Fruit fly (Drosophila melanogaster): ENCODE measurements around the gene CG2694.

CG2694 gene

dm6 chrX:2686930-2687329 lies 26.9 kb upstream of the CG2694 start:
- TF ChIP-seq CG8159 (tag; optimal IDR thresholded peaks at IDR 0.05): peak; percentile 11
- TF ChIP-seq CG32121 (GFP tag; IDR thresholded peaks at IDR 0.05): no peak

dm6 chrX:2690376-2690775 lies 23.5 kb upstream of the CG2694 start:
- TF ChIP-seq Pif1B (GFP tag; optimal IDR thresholded peaks at IDR 0.05) (no peak), CG12605 (GFP tag; IDR thresholded peaks at IDR 0.05) (no peak), CG10348 (GFP tag; IDR thresholded peaks at IDR 0.05) (no peak), CG8159 (tag; optimal IDR thresholded peaks at IDR 0.05) (no peak), CG8301 (tag; optimal IDR thresholded peaks at IDR 0.05) (no peak), rn (GFP tag; IDR thresholded peaks at IDR 0.05) (no peak), CG17806 (tag; optimal IDR thresholded peaks at IDR 0.05) (no peak), fd96Ca (GFP tag; IDR thresholded peaks at IDR 0.05) (no peak), EcR (GFP tag; optimal IDR thresholded peaks at IDR 0.05) (no peak), D1 (tag; optimal IDR thresholded peaks at IDR 0.05) (no peak), Snoo (tag; optimal IDR thresholded peaks at IDR 0.05) (no peak), gl (tag; optimal IDR thresholded peaks at IDR 0.05) (no peak), CG9948 (tag; optimal IDR thresholded peaks at IDR 0.05) (no peak), Ets98B (GFP tag; IDR thresholded peaks at IDR 0.05) (no peak)

- TF ChIP-seq CG8301 (tag; optimal IDR thresholded peaks at IDR 0.05): no peak
- no peak for TF ChIP-seq CG32121 (GFP tag; IDR thresholded peaks at IDR 0.05)
- TF ChIP-seq CG4496 (GFP tag; IDR thresholded peaks at IDR 0.05): no peak
- TF ChIP-seq D1 (tag; optimal IDR thresholded peaks at IDR 0.05): no peak
- TF ChIP-seq fd96Ca (GFP tag; IDR thresholded peaks at IDR 0.05): no peak
Measured at dm6 chrX:2693786-2694185, 20.1 kb upstream of the CG2694 start, which contains the start of gene dyw. dyw (minus strand) TSS chrX:2693886.

- no peak for TF ChIP-seq CG17806 (tag; optimal IDR thresholded peaks at IDR 0.05)
- TF ChIP-seq CG8301 (tag; optimal IDR thresholded peaks at IDR 0.05): no peak
- TF ChIP-seq Pif1A (GFP tag; optimal IDR thresholded peaks at IDR 0.05): no peak
- TF ChIP-seq CG8159 (tag; optimal IDR thresholded peaks at IDR 0.05): no peak
- no peak for TF ChIP-seq CG14655 (GFP tag; optimal IDR thresholded peaks at IDR 0.05)
- TF ChIP-seq Pif1B (GFP tag; optimal IDR thresholded peaks at IDR 0.05): no peak
- TF ChIP-seq rn (GFP tag; IDR thresholded peaks at IDR 0.05): no peak
- no peak for TF ChIP-seq CG9948 (tag; optimal IDR thresholded peaks at IDR 0.05)
- TF ChIP-seq CG12605 (GFP tag; IDR thresholded peaks at IDR 0.05): no peak
- TF ChIP-seq CG32121 (GFP tag; IDR thresholded peaks at IDR 0.05): no peak
- TF ChIP-seq CG13204 (GFP tag; optimal IDR thresholded peaks at IDR 0.05): no peak
- no peak for TF ChIP-seq Ets98B (GFP tag; IDR thresholded peaks at IDR 0.05)
- no peak for TF ChIP-seq D1 (tag; optimal IDR thresholded peaks at IDR 0.05)
- no peak for TF ChIP-seq fd96Ca (GFP tag; IDR thresholded peaks at IDR 0.05)
- TF ChIP-seq CG4496 (GFP tag; IDR thresholded peaks at IDR 0.05): no peak
Measured at dm6 chrX:2698064-2698894, 15.6 kb upstream of the CG2694 start, which contains the start of the genes Spg7 and Lint-O. Spg7 (minus strand) TSS chrX:2698211. Lint-O (plus strand) TSS chrX:2698701.

dm6 chrX:2703693-2704092 lies 10.2 kb upstream of the CG2694 start, which contains the start of gene Ugalt:
Ugalt (minus strand) TSS chrX:2703852.
- TF ChIP-seq CG9948 (tag; optimal IDR thresholded peaks at IDR 0.05) (peak; percentile 100), CG12605 (GFP tag; IDR thresholded peaks at IDR 0.05) (peak; percentile 100), Snoo (tag; optimal IDR thresholded peaks at IDR 0.05) (peak; percentile 100), CG8159 (tag; optimal IDR thresholded peaks at IDR 0.05) (peak; percentile 100), CG15710 (tag; optimal IDR thresholded peaks at IDR 0.05) (peak; percentile 100), CG17806 (tag; optimal IDR thresholded peaks at IDR 0.05) (peak; percentile 100), gl (tag; optimal IDR thresholded peaks at IDR 0.05) (peak; percentile 100), D1 (tag; optimal IDR thresholded peaks at IDR 0.05) (peak; percentile 100), fd96Ca (GFP tag; IDR thresholded peaks at IDR 0.05) (peak; percentile 100), EcR (GFP tag; optimal IDR thresholded peaks at IDR 0.05) (peak; percentile 83), Ets98B (GFP tag; IDR thresholded peaks at IDR 0.05) (peak; percentile 100), CG14655 (GFP tag; optimal IDR thresholded peaks at IDR 0.05) (peak; percentile 100), Pif1B (GFP tag; optimal IDR thresholded peaks at IDR 0.05) (peak; percentile 100), CG34367 (tag; optimal IDR thresholded peaks at IDR 0.05) (peak; percentile 100), CG8301 (tag; optimal IDR thresholded peaks at IDR 0.05) (peak; percentile 100), Pif1A (GFP tag; optimal IDR thresholded peaks at IDR 0.05) (peak; percentile 100), CG4496 (GFP tag; IDR thresholded peaks at IDR 0.05) (peak; percentile 100), CG13204 (GFP tag; optimal IDR thresholded peaks at IDR 0.05) (peak; percentile 100), CG10348 (GFP tag; IDR thresholded peaks at IDR 0.05) (peak; percentile 100), rn (GFP tag; IDR thresholded peaks at IDR 0.05) (peak; percentile 100), CG32121 (GFP tag; IDR thresholded peaks at IDR 0.05) (peak; percentile 100)

- TF ChIP-seq D1 (tag; optimal IDR thresholded peaks at IDR 0.05) (no peak), CG8301 (tag; optimal IDR thresholded peaks at IDR 0.05) (no peak), Pif1A (GFP tag; optimal IDR thresholded peaks at IDR 0.05) (no peak), Snoo (tag; optimal IDR thresholded peaks at IDR 0.05) (no peak), CG32121 (GFP tag; IDR thresholded peaks at IDR 0.05) (no peak), CG34367 (tag; optimal IDR thresholded peaks at IDR 0.05) (no peak), CG17806 (tag; optimal IDR thresholded peaks at IDR 0.05) (no peak), CG9948 (tag; optimal IDR thresholded peaks at IDR 0.05) (no peak), Pif1B (GFP tag; optimal IDR thresholded peaks at IDR 0.05) (no peak), CG4496 (GFP tag; IDR thresholded peaks at IDR 0.05) (no peak; the same call in 2 of the 3 replicates)
Measured at dm6 chrX:2704134-2704773, 9.6 kb upstream of the CG2694 start, which contains the start of gene eIF2Bbeta. eIF2Bbeta (plus strand) TSS chrX:2704571.
